Worm (Caenorhabditis elegans) whole organism, L1 larva: Measurements from ENCODE around the gene chca-1.
A peak's percentile ranks its signal among the peaks of the same experiment; 100 is the strongest.

ENCODE experiments used
- ama-1 ChIP-seq: fragments of 150-350 bp; optimal IDR thresholded peaks from 2 replicates; lab custom pipeline; 2014
- elt-2 ChIP-seq: sonication (generic microtip); optimal IDR thresholded peaks from 2 replicates; lab custom pipeline; 2016; ENCODE audit warnings: missing genetic modification characterization, mild to moderate bottlenecking, inconsistent platforms, missing compliant biosample characterization, missing genetic modification reagents
- fos-1 ChIP-seq: fragments of 150-350 bp; optimal IDR thresholded peaks from 2 replicates; lab custom pipeline; 2014; ENCODE audit warnings: missing biosample characterization, missing genetic modification characterization
- lsy-2 ChIP-seq, 2 experiments: fragments of 150-350 bp; optimal IDR thresholded peaks; 2 replicates each; lab custom pipeline; 2014; ENCODE audit warnings: missing biosample characterization in 2 of 2, missing genetic modification characterization in 2 of 2
- mep-1 ChIP-seq: fragments of 150-350 bp; optimal IDR thresholded peaks from 2 replicates; lab custom pipeline; 2014; ENCODE audit warnings: missing biosample characterization, missing genetic modification characterization
- nhr-11 ChIP-seq: fragments of 150-350 bp; optimal IDR thresholded peaks from 2 replicates; lab custom pipeline; 2014; ENCODE audit warnings: missing biosample characterization, missing genetic modification characterization
- nhr-237 ChIP-seq: fragments of 150-350 bp; optimal IDR thresholded peaks from 2 replicates; lab custom pipeline; 2014; ENCODE audit warnings: missing biosample characterization, missing genetic modification characterization
- zag-1 ChIP-seq: fragments of 150-350 bp; optimal IDR thresholded peaks from 2 replicates; lab custom pipeline; 2014; ENCODE audit warnings: missing biosample characterization, missing genetic modification characterization

DNA sequence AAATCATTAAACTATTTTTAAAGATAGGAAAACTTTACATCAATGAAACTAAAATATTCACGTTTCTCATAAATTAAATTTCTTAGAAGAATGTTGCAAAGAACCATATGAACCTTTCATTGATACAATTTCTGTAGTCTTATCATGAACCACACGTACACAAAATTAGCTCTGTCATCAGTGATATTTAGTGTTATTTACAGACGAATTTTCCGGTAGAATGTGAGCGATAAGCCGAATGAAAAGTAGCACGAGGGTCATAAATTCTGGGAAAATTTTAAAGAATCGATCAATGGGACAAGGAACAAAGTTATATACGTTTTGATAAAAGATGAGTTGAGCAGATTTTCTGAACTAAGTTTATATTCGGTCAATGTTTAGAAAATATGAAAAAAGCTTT, 25.3 kb downstream of the chca-1 start:
- no peak for TF ChIP-seq lsy-2 (tag; optimal IDR thresholded peaks at IDR 0.05; lab: Kevin White, UChicago)
- no peak for TF ChIP-seq nhr-11
- no peak for TF ChIP-seq zag-1 (tag; lab: Kevin White, UChicago)
- no peak for TF ChIP-seq mep-1 (tag; lab: Kevin White, UChicago)
- TF ChIP-seq fos-1, result no peak
- TF ChIP-seq ama-1 (lab: Kevin White, UChicago), result no peak
- TF ChIP-seq nhr-237, result no peak
- peak; percentile 76 for TF ChIP-seq elt-2 (tag; lab: Kevin White, UChicago)
